Fruit fly (Drosophila melanogaster) whole organism, pupa: Measurements from ENCODE around the gene ps.

ENCODE experiments used
- CG10348 ChIP-seq: fragments of 200-800 bp; sonication (Bioruptor generic); IDR thresholded peaks from 2 replicates; pipeline ENCODE4 v1.3.6; 2022; ENCODE audit warnings: missing biosample characterization, missing genetic modification characterization
- CG12605 ChIP-seq: fragments of 200-800 bp; sonication (Bioruptor generic); IDR thresholded peaks from 2 replicates; pipeline ENCODE4 v1.3.6; 2022; ENCODE audit warnings: missing biosample characterization, missing genetic modification characterization
- CG13204 ChIP-seq: fragments of 200-800 bp; sonication (Bioruptor generic); optimal IDR thresholded peaks from 2 replicates; lab custom pipeline; 2018; ENCODE audit warnings: missing biosample characterization, mild to moderate bottlenecking, missing genetic modification characterization, moderate library complexity
- CG14655 ChIP-seq: fragments of 200-800 bp; sonication (Bioruptor generic); optimal IDR thresholded peaks from 3 replicates; lab custom pipeline; 2017; ENCODE audit warnings: mild to moderate bottlenecking, missing biosample characterization, missing genetic modification reagents, missing genetic modification characterization
- CG15710 ChIP-seq: fragments of 200-800 bp; sonication (Bioruptor generic); optimal IDR thresholded peaks from 2 replicates; lab custom pipeline; 2018; ENCODE audit warnings: missing biosample characterization, mild to moderate bottlenecking, missing genetic modification characterization, moderate library complexity
- CG17806 ChIP-seq: fragments of 200-800 bp; sonication (Bioruptor generic); optimal IDR thresholded peaks from 2 replicates; lab custom pipeline; 2018; ENCODE audit warnings: missing biosample characterization, mild to moderate bottlenecking, missing genetic modification characterization, moderate library complexity
- CG32121 ChIP-seq: fragments of 200-800 bp; sonication (Bioruptor generic); IDR thresholded peaks from 2 replicates; pipeline ENCODE4 v1.3.6; 2022; ENCODE audit warnings: missing biosample characterization, missing genetic modification characterization
- CG34367 ChIP-seq: fragments of 200-800 bp; sonication (Bioruptor generic); optimal IDR thresholded peaks from 2 replicates; lab custom pipeline; 2018; ENCODE audit warnings: missing biosample characterization, mild to moderate bottlenecking, missing genetic modification characterization
- CG4496 ChIP-seq: fragments of 200-800 bp; sonication (Bioruptor generic); IDR thresholded peaks from 3 replicates; pipeline ENCODE4 v1.3.6; 2022; ENCODE audit warnings: missing biosample characterization, missing genetic modification characterization
- CG8159 ChIP-seq: fragments of 200-800 bp; sonication (Bioruptor generic); optimal IDR thresholded peaks from 3 replicates; lab custom pipeline; 2018; ENCODE audit warnings: missing biosample characterization, mild to moderate bottlenecking, missing genetic modification characterization, moderate library complexity
- CG8301 ChIP-seq: fragments of 200-800 bp; sonication (Bioruptor generic); optimal IDR thresholded peaks from 2 replicates; lab custom pipeline; 2018; ENCODE audit warnings: missing biosample characterization, mild to moderate bottlenecking, missing genetic modification characterization
- CG9948 ChIP-seq: fragments of 200-800 bp; sonication (Bioruptor generic); optimal IDR thresholded peaks from 2 replicates; lab custom pipeline; 2018; ENCODE audit warnings: missing biosample characterization, mild to moderate bottlenecking, missing genetic modification characterization, moderate library complexity
- D1 ChIP-seq: fragments of 200-800 bp; sonication (Bioruptor generic); optimal IDR thresholded peaks from 2 replicates; lab custom pipeline; 2018; ENCODE audit warnings: missing biosample characterization, mild to moderate bottlenecking, missing genetic modification characterization, moderate library complexity
- EcR ChIP-seq: fragments of 200-800 bp; sonication (Bioruptor generic); optimal IDR thresholded peaks from 3 replicates; lab custom pipeline; 2019; ENCODE audit warnings: missing biosample characterization, missing genetic modification characterization, mild to moderate bottlenecking, moderate library complexity, missing genetic modification reagents
- Ets98B ChIP-seq: fragments of 200-800 bp; sonication (Bioruptor generic); IDR thresholded peaks from 2 replicates; pipeline ENCODE4 v1.3.6; 2022; ENCODE audit warnings: missing biosample characterization, missing genetic modification characterization
- Pif1A ChIP-seq: fragments of 200-800 bp; sonication (Bioruptor generic); optimal IDR thresholded peaks from 3 replicates; lab custom pipeline; 2016; ENCODE audit warnings: missing biosample characterization, missing genetic modification characterization
- Pif1B ChIP-seq: fragments of 200-800 bp; sonication (Bioruptor generic); optimal IDR thresholded peaks from 3 replicates; lab custom pipeline; 2016; ENCODE audit warnings: missing biosample characterization, missing genetic modification characterization
- Snoo ChIP-seq: fragments of 200-800 bp; sonication (Bioruptor generic); optimal IDR thresholded peaks from 3 replicates; lab custom pipeline; 2017; ENCODE audit warnings: missing biosample characterization, mild to moderate bottlenecking, missing genetic modification characterization, inconsistent platforms
- fd96Ca ChIP-seq: fragments of 200-800 bp; sonication (Bioruptor generic); IDR thresholded peaks from 3 replicates; pipeline ENCODE4 v1.3.6; 2022; ENCODE audit warnings: missing biosample characterization, missing genetic modification characterization
- gl ChIP-seq: fragments of 200-800 bp; sonication (Bioruptor generic); optimal IDR thresholded peaks from 2 replicates; lab custom pipeline; 2018; ENCODE audit warnings: missing biosample characterization, mild to moderate bottlenecking, missing genetic modification characterization
- rn ChIP-seq: fragments of 200-800 bp; sonication (Bioruptor generic); IDR thresholded peaks from 2 replicates; pipeline ENCODE4 v1.3.6; 2022; ENCODE audit warnings: missing biosample characterization, missing genetic modification characterization

ps gene

dm6 chr3R:9394385-9395042 is 23.2 kb upstream of the ps start, which contains the start of gene FER:
Gene FER (minus strand): TSS chr3R:9394546.
- TF ChIP-seq D1 (tag; lab: Kevin White, UChicago) (no peak), gl (tag; lab: Kevin White, UChicago) (peak; percentile 17), CG34367 (tag; lab: Kevin White, UChicago) (peak; percentile 2), CG4496 (GFP tag; lab: Robert Waterston, UW) (peak; percentile 78; the same call in 2 of the 3 replicates), rn (GFP tag; lab: Robert Waterston, UW) (no peak), CG15710 (tag; lab: Kevin White, UChicago) (peak; percentile 11), CG13204 (GFP tag; lab: Kevin White, UChicago) (peak; percentile 31), CG8159 (tag; lab: Kevin White, UChicago) (no peak), CG32121 (GFP tag; lab: Robert Waterston, UW) (peak; percentile 52), CG9948 (tag; lab: Kevin White, UChicago) (no peak), Pif1A (GFP tag; lab: Kevin White, UChicago) (peak; percentile 47), CG17806 (peak; percentile 22), CG10348 (GFP tag; lab: Robert Waterston, UW) (no peak), Snoo (tag; lab: Kevin White, UChicago) (no peak), EcR (GFP tag; lab: Kevin White, UChicago) (peak; percentile 41), CG14655 (GFP tag; lab: Kevin White, UChicago) (no peak), CG8301 (no peak), Ets98B (GFP tag; lab: Robert Waterston, UW) (peak; percentile 47; the same call in 1 of the 2 replicates), CG12605 (GFP tag; lab: Robert Waterston, UW) (peak; percentile 69), fd96Ca (GFP tag; lab: Robert Waterston, UW) (peak; percentile 37; the same call in 1 of the 3 replicates), Pif1B (GFP tag; lab: Kevin White, UChicago) (peak; percentile 70)

- TF ChIP-seq CG8159 (tag; lab: Kevin White, UChicago) (no peak), Pif1B (GFP tag; lab: Kevin White, UChicago) (no peak), Snoo (tag; lab: Kevin White, UChicago) (no peak), gl (tag; lab: Kevin White, UChicago) (no peak), D1 (tag; lab: Kevin White, UChicago) (no peak), CG9948 (tag; lab: Kevin White, UChicago) (no peak), CG17806 (no peak), CG8301 (no peak), CG14655 (GFP tag; lab: Kevin White, UChicago) (no peak)
Observed at dm6 chr3R:9395998-9396397, 21.7 kb upstream of the ps start.

dm6 chr3R:9397890-9398289 is 19.9 kb upstream of the ps start, which contains the start of gene Or85f:
Gene Or85f (plus strand): TSS chr3R:9398190.
- TF ChIP-seq Pif1A (GFP tag; lab: Kevin White, UChicago): no peak
- no peak for TF ChIP-seq fd96Ca (GFP tag; lab: Robert Waterston, UW)

dm6 chr3R:9399074-9399473 is 18.7 kb upstream of the ps start:
- TF ChIP-seq CG10348 (GFP tag; lab: Robert Waterston, UW) (no peak), fd96Ca (GFP tag; lab: Robert Waterston, UW) (no peak), CG8301 (no peak), CG34367 (tag; lab: Kevin White, UChicago) (no peak), CG9948 (tag; lab: Kevin White, UChicago) (no peak)

- TF ChIP-seq CG15710 (tag; lab: Kevin White, UChicago): peak; percentile 63
- peak; percentile 58 for TF ChIP-seq CG9948 (tag; lab: Kevin White, UChicago)
- peak; percentile 56 for TF ChIP-seq CG14655 (GFP tag; lab: Kevin White, UChicago)
- no peak for TF ChIP-seq D1 (tag; lab: Kevin White, UChicago)
- TF ChIP-seq CG4496 (GFP tag; lab: Robert Waterston, UW): peak; percentile 80
- peak; percentile 24 for TF ChIP-seq Pif1B (GFP tag; lab: Kevin White, UChicago)
- TF ChIP-seq Ets98B (GFP tag; lab: Robert Waterston, UW): peak; percentile 79
- TF ChIP-seq Snoo (tag; lab: Kevin White, UChicago): peak; percentile 66
- peak; percentile 10 for TF ChIP-seq gl (tag; lab: Kevin White, UChicago)
- peak; percentile 71 for TF ChIP-seq CG8159 (tag; lab: Kevin White, UChicago)
- peak; percentile 55 for TF ChIP-seq CG12605 (GFP tag; lab: Robert Waterston, UW)
- TF ChIP-seq CG8301: peak; percentile 51
- TF ChIP-seq CG34367 (tag; lab: Kevin White, UChicago): peak; percentile 54
- TF ChIP-seq EcR (GFP tag; lab: Kevin White, UChicago): no peak
- TF ChIP-seq fd96Ca (GFP tag; lab: Robert Waterston, UW): no peak
- TF ChIP-seq CG10348 (GFP tag; lab: Robert Waterston, UW): no peak
- peak; percentile 69 for TF ChIP-seq Pif1A (GFP tag; lab: Kevin White, UChicago)
- no peak for TF ChIP-seq CG13204 (GFP tag; lab: Kevin White, UChicago)
- TF ChIP-seq rn (GFP tag; lab: Robert Waterston, UW): no peak
- peak; percentile 71 for TF ChIP-seq CG17806
- TF ChIP-seq CG32121 (GFP tag; lab: Robert Waterston, UW): peak; percentile 77
Observed at dm6 chr3R:9399951-9400392, 17.8 kb upstream of the ps start, which contains the start of gene CG34117. Gene CG34117 (minus strand): TSS chr3R:9400053.
